Worm (Caenorhabditis elegans): ENCODE measurements around the gene fipr-19.

Gene fipr-19

ce11 chrIII:7498346-7498745 is 39.6 kb upstream of the fipr-19 start (continued):
- TF ChIP-seq ztf-4 (tag; optimal IDR thresholded peaks at IDR 0.05) (no peak), nhr-76 (tag; optimal IDR thresholded peaks at IDR 0.05) (no peak), nfya-1 (tag; optimal IDR thresholded peaks at IDR 0.05; ENCODE audit: insufficient read depth) (peak; percentile 92), nhr-25 (tag; optimal IDR thresholded peaks at IDR 0.05) (peak; percentile 82), nhr-11 (tag; optimal IDR thresholded peaks at IDR 0.05) (peak; percentile 83), nhr-237 (tag; optimal IDR thresholded peaks at IDR 0.05) (no peak), elt-2 (tag; optimal IDR thresholded peaks at IDR 0.05) (peak; percentile 95), fkh-2 (tag; optimal IDR thresholded peaks at IDR 0.05) (no peak), pha-4 (tag; optimal IDR thresholded peaks at IDR 0.05) (peak; percentile 70), zag-1 (tag; optimal IDR thresholded peaks at IDR 0.05) (no peak), egl-5 (tag; optimal IDR thresholded peaks at IDR 0.05) (peak; percentile 43), fos-1 (tag; optimal IDR thresholded peaks at IDR 0.05) (peak; percentile 56), mml-1 (tag; optimal IDR thresholded peaks at IDR 0.05) (no peak), egl-27 (tag; optimal IDR thresholded peaks at IDR 0.05) (peak; percentile 82), nhr-28 (tag; optimal IDR thresholded peaks at IDR 0.05) (no peak), lsy-12 (tag; optimal IDR thresholded peaks at IDR 0.05) (peak; percentile 82), ceh-16 (tag; optimal IDR thresholded peaks at IDR 0.05) (no peak), unc-62 (GFP tag; optimal IDR thresholded peaks at IDR 0.05) (peak; percentile 9), elt-1 (tag; optimal IDR thresholded peaks at IDR 0.05) (peak; percentile 34)

ce11 chrIII:7497782-7498266 is 39.1 kb upstream of the fipr-19 start, which contains the start of gene cgh-1:
Gene cgh-1 (minus strand): TSS chrIII:7497832.
- TF ChIP-seq aly-2 (tag; optimal IDR thresholded peaks at IDR 0.05): no peak
- peak; percentile 13 for TF ChIP-seq ama-1 (optimal IDR thresholded peaks at IDR 0.05)

- no peak for TF ChIP-seq zag-1 (tag; optimal IDR thresholded peaks at IDR 0.05)
- peak; percentile 14 for TF ChIP-seq ama-1 (optimal IDR thresholded peaks at IDR 0.05)
Observed at ce11 chrIII:7495616-7496146, 36.9 kb upstream of the fipr-19 start.

- TF ChIP-seq ama-1 (optimal IDR thresholded peaks at IDR 0.05): peak; percentile 72
- TF ChIP-seq ceh-82 (tag; optimal IDR thresholded peaks at IDR 0.05): no peak
- TF ChIP-seq elt-1 (tag; optimal IDR thresholded peaks at IDR 0.05): no peak
- TF ChIP-seq nhr-43 (tag; optimal IDR thresholded peaks at IDR 0.05; ENCODE audit: poor library complexity, severe bottlenecking): peak; percentile 43
- TF ChIP-seq egl-5 (tag; optimal IDR thresholded peaks at IDR 0.05): peak; percentile 23
- TF ChIP-seq hmg-11 (tag; optimal IDR thresholded peaks at IDR 0.05): no peak
Observed at ce11 chrIII:7494850-7495314, 36.1 kb upstream of the fipr-19 start.

DNA sequence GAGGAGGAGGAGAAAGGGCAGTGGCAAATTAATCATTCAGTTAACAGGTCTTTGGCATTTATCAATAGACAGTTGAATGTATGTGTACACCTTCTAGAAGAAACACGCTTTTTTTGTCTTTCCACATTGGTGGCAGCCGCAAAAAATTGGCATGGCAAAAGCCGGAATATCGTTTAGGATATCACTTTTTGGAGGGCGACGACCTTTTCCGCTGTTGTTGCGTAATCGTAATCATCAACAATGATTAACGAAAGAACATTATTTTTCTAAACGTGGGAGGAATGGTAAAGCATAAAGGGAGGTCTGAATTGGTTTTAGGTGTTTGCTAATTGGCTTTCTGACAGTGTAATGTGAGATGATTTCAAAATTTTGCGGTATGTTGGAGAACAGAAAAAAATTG is 33.2 kb upstream of the fipr-19 start:
- TF ChIP-seq lsy-12 (tag; optimal IDR thresholded peaks at IDR 0.05) (no peak), nhr-43 (tag; optimal IDR thresholded peaks at IDR 0.05; ENCODE audit: poor library complexity, severe bottlenecking) (peak; percentile 66), mdl-1 (tag; optimal IDR thresholded peaks at IDR 0.05) (no peak), nhr-237 (tag; optimal IDR thresholded peaks at IDR 0.05) (no peak), nfya-1 (tag; optimal IDR thresholded peaks at IDR 0.05; ENCODE audit: insufficient read depth) (peak; percentile 9), ceh-28 (tag; optimal IDR thresholded peaks at IDR 0.05) (no peak), elt-1 (tag; optimal IDR thresholded peaks at IDR 0.05) (no peak), unc-62 (GFP tag; optimal IDR thresholded peaks at IDR 0.05) (no peak), ztf-11 (tag; optimal IDR thresholded peaks at IDR 0.05) (no peak), nhr-12 (tag; optimal IDR thresholded peaks at IDR 0.05) (no peak), ztf-4 (tag; optimal IDR thresholded peaks at IDR 0.05) (no peak), nhr-25 (tag; optimal IDR thresholded peaks at IDR 0.05) (peak; percentile 74), mml-1 (tag; optimal IDR thresholded peaks at IDR 0.05) (no peak), nhr-76 (tag; optimal IDR thresholded peaks at IDR 0.05) (no peak), pqm-1 (tag; optimal IDR thresholded peaks at IDR 0.05) (no peak)

DNA sequence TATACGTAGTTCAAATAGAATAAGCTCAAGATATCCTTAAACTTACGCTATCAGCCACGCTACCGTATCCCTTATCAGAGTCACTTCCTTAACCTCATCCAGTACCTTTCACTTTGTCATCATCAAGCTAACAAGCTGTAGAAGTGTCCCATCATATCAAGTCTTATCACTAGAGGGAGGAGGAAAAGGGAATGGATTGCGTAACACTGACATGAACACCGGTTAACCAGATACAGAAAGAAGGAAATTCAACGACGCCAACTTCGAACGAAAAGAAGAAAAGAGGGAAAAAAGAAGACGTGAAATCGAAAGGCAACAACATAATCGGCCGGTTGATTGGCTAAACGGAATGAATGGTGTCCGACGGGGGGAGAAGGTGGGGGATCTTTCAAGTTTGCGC is 31.3 kb upstream of the fipr-19 start:
- TF ChIP-seq nfya-1 (tag; optimal IDR thresholded peaks at IDR 0.05; ENCODE audit: insufficient read depth): peak; percentile 6
- TF ChIP-seq nhr-25 (tag; optimal IDR thresholded peaks at IDR 0.05): peak; percentile 20
- TF ChIP-seq nhr-43 (tag; optimal IDR thresholded peaks at IDR 0.05; ENCODE audit: poor library complexity, severe bottlenecking): peak; percentile 32
- no peak for TF ChIP-seq ceh-16 (tag; optimal IDR thresholded peaks at IDR 0.05)
- no peak for TF ChIP-seq nhr-67 (tag; optimal IDR thresholded peaks at IDR 0.05)
- peak in 2 of 3 experiments; percentile 13 to 44 for TF ChIP-seq elt-3 (tag; optimal IDR thresholded peaks at IDR 0.05)
